Worm (Caenorhabditis elegans) whole organism, L4 larva: Measurements from ENCODE around the gene T05C12.15.

ENCODE experiments used
- pha-4 ChIP-seq, 2 experiments: fragments of 150-350 bp in 1 of 2; fragments of 200-800 bp in 1 of 2; sonication (Bioruptor generic) in 1 of 2; IDR thresholded peaks in 1 of 2; optimal IDR thresholded peaks in 1 of 2; 2 replicates each; pipeline versions ENCODE4 v1.3.6 to Lab custom; 2014 to 2022; ENCODE audit warnings: missing genetic modification characterization in 2 of 2, missing genetic modification reagents in 2 of 2, missing biosample characterization in 1 of 2, missing compliant biosample characterization in 1 of 2
- unc-62 ChIP-seq, 3 experiments: fragments of 150-350 bp in 1 of 3; sonication (generic microtip); optimal IDR thresholded peaks in 2 of 3; peaks in 1 of 3; 1 replicate in 1 of 3; 2 replicates in 2 of 3; lab custom pipeline; 2014 to 2017; ENCODE audit warnings: missing biosample characterization in 3 of 3, missing genetic modification characterization in 3 of 3, missing genetic modification reagents in 3 of 3, missing genotype in 1 of 3

ce11 chrII:8130792-8131191 is 38.6 kb upstream of the T05C12.15 start:
- TF ChIP-seq pha-4 (GFP tag; IDR thresholded peaks at IDR 0.05; lab: Robert Waterston, UW) (no peak), pha-4 (tag; optimal IDR thresholded peaks at IDR 0.05; lab: Kevin White, UChicago) (no peak), unc-62 (GFP tag; optimal IDR thresholded peaks at IDR 0.05 in 1 of 2; lab: Kevin White, UChicago) (no peak), unc-62 (tag; optimal IDR thresholded peaks at IDR 0.05; lab: Kevin White, UChicago) (no peak)
